Worm (Caenorhabditis elegans): ENCODE results near the gene Y43F8B.9.

ce11 chrV:19526197-19526596 lies 48.2 kb downstream of the Y43F8B.9 start:
- TF ChIP-seq him-1 (tag; optimal IDR thresholded peaks at IDR 0.05) (no peak), dao-5 (tag; optimal IDR thresholded peaks at IDR 0.05) (no peak)
